Fruit fly (Drosophila melanogaster): ENCODE results near the gene Gdh.

The Gdh gene

dm6 chr3R:23914415-23915041, 28.4 kb downstream of the Gdh start:
- TF ChIP-seq Myc (optimal IDR thresholded peaks at IDR 0.05) (no peak), ttk (optimal IDR thresholded peaks at IDR 0.05) (no peak), psq (optimal IDR thresholded peaks at IDR 0.05) (no peak), insv (optimal IDR thresholded peaks at IDR 0.05) (no peak), h (optimal IDR thresholded peaks at IDR 0.05) (no peak), Sin3A (optimal IDR thresholded peaks at IDR 0.05) (no peak)

- TF ChIP-seq Sin3A (optimal IDR thresholded peaks at IDR 0.05) (no peak), Myc (optimal IDR thresholded peaks at IDR 0.05) (no peak), ttk (optimal IDR thresholded peaks at IDR 0.05) (no peak), psq (optimal IDR thresholded peaks at IDR 0.05) (no peak), h (optimal IDR thresholded peaks at IDR 0.05) (no peak), insv (optimal IDR thresholded peaks at IDR 0.05) (no peak)
Observed at dm6 chr3R:23912349-23912748, 30.6 kb downstream of the Gdh start.

dm6 chr3R:23911073-23911690, 31.7 kb downstream of the Gdh start:
- TF ChIP-seq ttk (optimal IDR thresholded peaks at IDR 0.05) (no peak), Sin3A (optimal IDR thresholded peaks at IDR 0.05) (no peak), insv (optimal IDR thresholded peaks at IDR 0.05) (no peak), psq (optimal IDR thresholded peaks at IDR 0.05) (no peak), h (optimal IDR thresholded peaks at IDR 0.05) (no peak), Myc (optimal IDR thresholded peaks at IDR 0.05) (no peak)

dm6 chr3R:23910260-23910887, 32.5 kb downstream of the Gdh start:
- no peak for TF ChIP-seq psq (optimal IDR thresholded peaks at IDR 0.05)

dm6 chr3R:23909347-23909862, 33.5 kb downstream of the Gdh start:
- TF ChIP-seq ttk (optimal IDR thresholded peaks at IDR 0.05), result no peak
- no peak for TF ChIP-seq Sin3A (optimal IDR thresholded peaks at IDR 0.05)
- no peak for TF ChIP-seq Myc (optimal IDR thresholded peaks at IDR 0.05)
- TF ChIP-seq insv (optimal IDR thresholded peaks at IDR 0.05), result no peak
- no peak for TF ChIP-seq h (optimal IDR thresholded peaks at IDR 0.05)
- TF ChIP-seq psq (optimal IDR thresholded peaks at IDR 0.05), result no peak

- no peak for TF ChIP-seq psq (optimal IDR thresholded peaks at IDR 0.05)
- TF ChIP-seq ttk (optimal IDR thresholded peaks at IDR 0.05), result no peak
- TF ChIP-seq insv (optimal IDR thresholded peaks at IDR 0.05), result no peak
- TF ChIP-seq Sin3A (optimal IDR thresholded peaks at IDR 0.05), result no peak
- no peak for TF ChIP-seq Myc (optimal IDR thresholded peaks at IDR 0.05)
- TF ChIP-seq h (optimal IDR thresholded peaks at IDR 0.05), result no peak
Observed at dm6 chr3R:23903425-23903824, 39.5 kb downstream of the Gdh start.

- TF ChIP-seq psq (optimal IDR thresholded peaks at IDR 0.05) (no peak), ttk (optimal IDR thresholded peaks at IDR 0.05) (no peak), insv (optimal IDR thresholded peaks at IDR 0.05) (no peak), h (optimal IDR thresholded peaks at IDR 0.05) (no peak), Sin3A (optimal IDR thresholded peaks at IDR 0.05) (no peak)
Observed at dm6 chr3R:23902557-23902956, 40.3 kb downstream of the Gdh start.

dm6 chr3R:23902034-23902433, 40.9 kb downstream of the Gdh start:
- TF ChIP-seq psq (optimal IDR thresholded peaks at IDR 0.05) (no peak), Myc (optimal IDR thresholded peaks at IDR 0.05) (no peak), h (optimal IDR thresholded peaks at IDR 0.05) (no peak), Sin3A (optimal IDR thresholded peaks at IDR 0.05) (no peak), insv (optimal IDR thresholded peaks at IDR 0.05) (no peak), ttk (optimal IDR thresholded peaks at IDR 0.05) (no peak)

- TF ChIP-seq h (optimal IDR thresholded peaks at IDR 0.05), result no peak
- no peak for TF ChIP-seq Myc (optimal IDR thresholded peaks at IDR 0.05)
- no peak for TF ChIP-seq psq (optimal IDR thresholded peaks at IDR 0.05)
- no peak for TF ChIP-seq ttk (optimal IDR thresholded peaks at IDR 0.05)
- no peak for TF ChIP-seq Sin3A (optimal IDR thresholded peaks at IDR 0.05)
- TF ChIP-seq insv (optimal IDR thresholded peaks at IDR 0.05), result no peak
Observed at dm6 chr3R:23900092-23900491, 42.8 kb downstream of the Gdh start.

dm6 chr3R:23893460-23893859, 49.4 kb downstream of the Gdh start, which contains the start of gene tbrd-1:
Gene tbrd-1, minus strand, starts transcription at chr3R:23893560.
- TF ChIP-seq psq (optimal IDR thresholded peaks at IDR 0.05), result no peak
- TF ChIP-seq ttk (optimal IDR thresholded peaks at IDR 0.05), result no peak
- no peak for TF ChIP-seq Sin3A (optimal IDR thresholded peaks at IDR 0.05)
- no peak for TF ChIP-seq insv (optimal IDR thresholded peaks at IDR 0.05)
- TF ChIP-seq Myc (optimal IDR thresholded peaks at IDR 0.05), result no peak
- no peak for TF ChIP-seq h (optimal IDR thresholded peaks at IDR 0.05)

- TF ChIP-seq psq (optimal IDR thresholded peaks at IDR 0.05), result no peak
- TF ChIP-seq h (optimal IDR thresholded peaks at IDR 0.05), result no peak
- TF ChIP-seq insv (optimal IDR thresholded peaks at IDR 0.05), result no peak
- no peak for TF ChIP-seq ttk (optimal IDR thresholded peaks at IDR 0.05)
- no peak for TF ChIP-seq Sin3A (optimal IDR thresholded peaks at IDR 0.05)
- TF ChIP-seq Myc (optimal IDR thresholded peaks at IDR 0.05), result no peak
Observed at dm6 chr3R:23890886-23891285, 52.0 kb downstream of the Gdh start, which contains the start of gene TfIIA-S. Gene TfIIA-S, minus strand, starts transcription at chr3R:23891060.

dm6 chr3R:23889922-23890321, 53.0 kb downstream of the Gdh start, which contains the start of gene Pli:
Gene Pli, minus strand, starts transcription at chr3R:23890052.
- TF ChIP-seq ttk (optimal IDR thresholded peaks at IDR 0.05) (no peak), insv (optimal IDR thresholded peaks at IDR 0.05) (no peak), Myc (optimal IDR thresholded peaks at IDR 0.05) (no peak), psq (optimal IDR thresholded peaks at IDR 0.05) (no peak), h (optimal IDR thresholded peaks at IDR 0.05) (no peak), Sin3A (optimal IDR thresholded peaks at IDR 0.05) (no peak)

Measured in Kc167 (cell line).